Fruit fly (Drosophila melanogaster) whole organism, wandering third instar larva: ENCODE results near the gene Nop56.

Experiments used
- Abd-B ChIP-seq: fragments of >200 bp; optimal IDR thresholded peaks from 2 replicates; lab custom pipeline; 2017; ENCODE audit warnings: missing biosample characterization, missing genetic modification characterization
- CG32264 ChIP-seq: fragments of 200-800 bp; sonication (Bioruptor generic); optimal IDR thresholded peaks from 2 replicates; lab custom pipeline; 2016; ENCODE audit warnings: missing biosample characterization, missing genetic modification characterization
- CG9705 ChIP-seq: fragments of 200-800 bp; sonication (Bioruptor generic); optimal IDR thresholded peaks from 2 replicates; lab custom pipeline; 2018; ENCODE audit warnings: missing biosample characterization, mild to moderate bottlenecking, missing genetic modification characterization
- Dfd ChIP-seq: fragments of >200 bp; optimal IDR thresholded peaks from 2 replicates; lab custom pipeline; 2017; ENCODE audit warnings: missing biosample characterization, missing genetic modification characterization
- Dif ChIP-seq: fragments of 200-275, 200-300 bp; sonication (Bioruptor generic); optimal IDR thresholded peaks from 2 replicates; lab custom pipeline; 2018; ENCODE audit warnings: missing biosample characterization, missing genetic modification characterization; ENCODE audit not compliant: partially characterized antibody
- GATAd ChIP-seq: sonication (Bioruptor generic); optimal IDR thresholded peaks from 2 replicates; lab custom pipeline; 2016; ENCODE audit warnings: missing biosample characterization, missing genetic modification characterization
- Hnf4 ChIP-seq: fragments of 200-800 bp; sonication (Bioruptor generic); optimal IDR thresholded peaks from 2 replicates; lab custom pipeline; 2016; ENCODE audit warnings: missing biosample characterization, mild to moderate bottlenecking, missing genetic modification characterization
- Hr83 ChIP-seq: fragments of 200-300 bp; sonication (Bioruptor generic); optimal IDR thresholded peaks from 2 replicates; lab custom pipeline; 2016; ENCODE audit warnings: missing biosample characterization, mild to moderate bottlenecking, missing genetic modification characterization, moderate library complexity; ENCODE audit not compliant: poor library complexity, severe bottlenecking
- Jra ChIP-seq: sonication (Bioruptor generic); optimal IDR thresholded peaks from 2 replicates; lab custom pipeline; 2016; ENCODE audit warnings: missing biosample characterization, missing genetic modification characterization
- Mio ChIP-seq: sonication (Bioruptor generic); optimal IDR thresholded peaks from 2 replicates; lab custom pipeline; 2016; ENCODE audit warnings: missing biosample characterization, missing genetic modification characterization
- Myc ChIP-seq: fragments of >200 bp; optimal IDR thresholded peaks from 2 replicates; lab custom pipeline; 2017
- N ChIP-seq: fragments of >200 bp; optimal IDR thresholded peaks from 2 replicates; lab custom pipeline; 2018; ENCODE audit warnings: missing biosample characterization, missing external identifiers, missing genetic modification characterization
- Rel ChIP-seq, 2 experiments: fragments of 200-800 bp; sonication (Bioruptor generic) in 1 of 2; optimal IDR thresholded peaks; 2 replicates in 1 of 2; 3 replicates in 1 of 2; lab custom pipeline; 2016 to 2019; ENCODE audit warnings: mild to moderate bottlenecking in 2 of 2, missing biosample characterization in 2 of 2, missing genetic modification characterization in 2 of 2, moderate library complexity in 1 of 2
- Sp1 ChIP-seq: fragments of 200-800 bp; sonication (Bioruptor generic); optimal IDR thresholded peaks from 3 replicates; lab custom pipeline; 2019; ENCODE audit warnings: missing biosample characterization, mild to moderate bottlenecking, missing genetic modification characterization, moderate library complexity
- br ChIP-seq: fragments of 200-800 bp; sonication (Bioruptor generic); optimal IDR thresholded peaks from 2 replicates; lab custom pipeline; 2016; ENCODE audit warnings: missing biosample characterization, missing genetic modification characterization
- brk ChIP-seq: fragments of 200-800 bp; sonication (Bioruptor generic); optimal IDR thresholded peaks from 2 replicates; lab custom pipeline; 2016; ENCODE audit warnings: missing biosample characterization, mild to moderate bottlenecking, missing genetic modification characterization
- dl ChIP-seq, 2 experiments: fragments of 175-275, 200-275 bp in 1 of 2; fragments of 200-275 bp in 1 of 2; sonication (Bioruptor generic); optimal IDR thresholded peaks; lab custom pipeline; 2018; ENCODE audit warnings: mild to moderate bottlenecking in 2 of 2, missing biosample characterization in 2 of 2, missing genetic modification characterization in 2 of 2, moderate library complexity in 2 of 2; ENCODE audit not compliant: partially characterized antibody in 2 of 2, insufficient read depth in 1 of 2
- dsf ChIP-seq: sonication (Bioruptor generic); optimal IDR thresholded peaks from 2 replicates; lab custom pipeline; 2016; ENCODE audit warnings: missing biosample characterization, missing genetic modification characterization, borderline replicate concordance
- ey ChIP-seq: fragments of 200-800 bp; sonication (Bioruptor generic); optimal IDR thresholded peaks from 2 replicates; lab custom pipeline; 2016; ENCODE audit warnings: missing biosample characterization, missing genetic modification characterization
- fru ChIP-seq: fragments of 200-800 bp; sonication (Bioruptor generic); optimal IDR thresholded peaks from 3 replicates; lab custom pipeline; 2016; ENCODE audit warnings: missing biosample characterization, mild to moderate bottlenecking, missing genetic modification characterization
- h ChIP-seq: fragments of 200-800 bp; sonication (Bioruptor generic); optimal IDR thresholded peaks from 3 replicates; lab custom pipeline; 2016; ENCODE audit warnings: missing biosample characterization, mild to moderate bottlenecking, missing genetic modification characterization
- jim ChIP-seq: fragments of 175-275, 200-325 bp; sonication (Bioruptor generic); optimal IDR thresholded peaks from 2 replicates; lab custom pipeline; 2016; ENCODE audit warnings: missing biosample characterization, mild to moderate bottlenecking, missing genetic modification characterization
- lola ChIP-seq: fragments of >200 bp; optimal IDR thresholded peaks from 2 replicates; lab custom pipeline; 2017; ENCODE audit warnings: missing biosample characterization, missing genetic modification characterization
- psq ChIP-seq: fragments of 200-800 bp; sonication (Bioruptor generic); optimal IDR thresholded peaks from 3 replicates; lab custom pipeline; 2017; ENCODE audit warnings: missing biosample characterization, mild to moderate bottlenecking, missing genetic modification characterization, moderate library complexity
- rgr ChIP-seq: fragments of 200-800 bp; sonication (Bioruptor generic); optimal IDR thresholded peaks from 3 replicates; lab custom pipeline; 2016; ENCODE audit warnings: missing biosample characterization, mild to moderate bottlenecking, missing genetic modification characterization
- sage ChIP-seq: fragments of 200-800 bp; sonication (Bioruptor generic); optimal IDR thresholded peaks from 2 replicates; lab custom pipeline; 2016; ENCODE audit warnings: missing biosample characterization, mild to moderate bottlenecking, missing genetic modification characterization
- sv ChIP-seq: fragments of 200-800 bp; sonication (Bioruptor generic); optimal IDR thresholded peaks from 3 replicates; lab custom pipeline; 2016; ENCODE audit warnings: missing biosample characterization, missing genetic modification characterization
- tai ChIP-seq: sonication (Bioruptor generic); optimal IDR thresholded peaks from 2 replicates; lab custom pipeline; 2016; ENCODE audit warnings: missing biosample characterization, missing genetic modification characterization
- usp ChIP-seq: fragments of >200 bp; optimal IDR thresholded peaks from 2 replicates; lab custom pipeline; 2017; ENCODE audit warnings: missing biosample characterization, missing genetic modification characterization

Gene Nop56

DNA sequence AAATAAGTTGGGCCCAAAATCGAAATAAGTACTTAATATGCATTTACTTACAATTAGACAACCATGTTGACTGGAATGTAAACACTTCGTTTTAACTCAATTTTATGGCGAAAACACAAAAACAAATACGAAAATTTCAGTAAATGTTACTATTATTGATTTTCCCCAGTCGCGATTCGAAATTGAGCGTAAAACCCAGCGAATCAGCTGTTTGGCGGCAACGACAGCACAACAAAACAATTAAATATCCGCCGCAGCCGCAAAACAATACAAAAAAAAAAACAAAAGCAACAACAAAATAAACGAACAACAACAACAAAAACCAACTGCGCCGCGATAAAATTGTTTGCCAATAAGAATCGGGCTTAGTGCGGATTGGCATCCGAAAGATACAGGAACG is 31.3 kb downstream of the Nop56 start, which contains the start of the genes CAH8 and CG7059:
Gene CAH8 (minus strand): TSS at position 101 of the 400 bp plus-strand sequence.
Gene CG7059 (plus strand): TSS at position 167 of the 400 bp plus-strand sequence.
- TF ChIP-seq ey (GFP tag; lab: Kevin White, UChicago) (no peak), lola (GFP tag; lab: Kevin White, UChicago) (no peak), GATAd (no peak), Abd-B (GFP tag; lab: Kevin White, UChicago) (no peak), Jra (GFP tag; lab: Kevin White, UChicago) (no peak), Dif (no peak), Mio (no peak), tai (GFP tag; lab: Kevin White, UChicago) (no peak)

DNA sequence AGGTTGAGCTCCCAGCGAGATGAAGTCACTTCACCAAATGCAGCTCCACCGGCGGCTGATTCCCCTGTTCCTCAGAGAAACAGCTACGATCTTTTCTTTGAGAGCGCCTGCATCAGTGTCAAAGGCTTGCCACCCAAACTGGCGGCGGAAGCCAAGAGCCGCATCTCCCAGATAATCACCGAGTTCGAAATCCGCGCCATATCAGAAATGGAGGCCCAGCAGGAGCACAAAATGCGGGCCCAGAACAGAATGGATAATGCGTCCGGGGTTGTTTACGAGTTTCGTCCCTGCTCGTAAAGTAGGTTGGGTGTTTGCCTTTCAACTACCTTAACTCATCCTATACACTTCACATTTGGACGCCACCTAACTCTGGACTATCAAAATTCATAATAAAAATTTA is 39.1 kb downstream of the Nop56 start, which contains the start of gene Gpdh3:
Gene Gpdh3 (plus strand): TSS at position 301 of the 400 bp plus-strand sequence.
- TF ChIP-seq N (GFP tag; lab: Kevin White, UChicago) (no peak), h (no peak), rgr (no peak), brk (GFP tag; lab: Kevin White, UChicago) (no peak), Sp1 (no peak), dl (GFP tag; optimal IDR thresholded peaks at IDR 0.05; lab: Kevin White, UChicago; ENCODE audit: insufficient read depth in 1 of 2, partially characterized antibody in 2 of 2) (no peak), CG32264 (GFP tag; lab: Kevin White, UChicago) (no peak)

DNA sequence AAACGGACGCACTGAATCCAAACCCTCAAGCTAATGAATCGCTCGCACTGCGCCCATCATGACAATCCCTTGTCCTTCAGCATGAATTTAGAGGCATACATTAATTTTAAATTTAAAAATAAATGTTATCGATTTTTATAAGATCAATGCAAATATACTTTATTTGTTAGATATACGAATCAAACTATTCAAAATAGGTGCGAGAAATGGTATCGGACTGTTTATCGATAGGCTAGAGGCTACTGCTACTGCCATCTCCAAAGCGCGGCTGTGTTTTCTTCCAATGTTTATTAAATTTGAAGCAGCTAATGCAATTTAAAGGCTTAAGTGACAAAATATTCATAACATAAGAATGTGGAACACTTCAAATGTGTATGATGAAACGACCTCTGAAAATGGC is 39.8 kb downstream of the Nop56 start, which contains the start of gene CG43342:
Gene CG43342 (plus strand): TSS at position 264 of the 400 bp plus-strand sequence.
- TF ChIP-seq br (GFP tag; lab: Kevin White, UChicago) (no peak), fru (GFP tag; lab: Kevin White, UChicago) (no peak), Hnf4 (GFP tag; lab: Kevin White, UChicago) (no peak), brk (GFP tag; lab: Kevin White, UChicago) (no peak), tai (GFP tag; lab: Kevin White, UChicago) (no peak), sage (GFP tag; lab: Kevin White, UChicago) (no peak), GATAd (no peak), Sp1 (no peak), Rel (GFP tag; optimal IDR thresholded peaks at IDR 0.05; lab: Kevin White, UChicago) (no peak), Rel (tag; optimal IDR thresholded peaks at IDR 0.05; lab: Kevin White, UChicago) (no peak)

DNA sequence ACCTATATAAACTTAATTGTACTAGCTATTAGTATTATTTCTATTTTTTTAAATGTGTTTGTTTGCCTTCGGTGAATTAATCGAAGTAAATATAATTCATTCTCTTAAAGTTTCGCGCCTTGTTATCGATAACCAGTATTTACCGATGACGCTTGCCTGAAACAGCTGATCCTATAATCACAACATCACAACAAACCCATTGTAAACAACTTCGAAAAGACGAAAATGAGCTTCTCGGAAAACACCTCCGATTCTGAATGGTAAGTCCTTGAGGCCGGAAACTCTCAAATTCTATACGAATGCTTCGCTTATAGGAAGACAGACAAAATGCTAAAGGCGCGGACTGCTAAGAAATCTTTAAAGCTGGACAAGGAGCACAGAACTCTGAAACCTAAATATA is 40.9 kb downstream of the Nop56 start, which contains the start of gene CG34149:
Gene CG34149 (plus strand): TSS at position 187 of the 400 bp plus-strand sequence.
- TF ChIP-seq CG9705 (GFP tag; lab: Kevin White, UChicago) (no peak), dsf (GFP tag; lab: Kevin White, UChicago) (no peak), brk (GFP tag; lab: Kevin White, UChicago) (no peak), fru (GFP tag; lab: Kevin White, UChicago) (no peak), Dfd (no peak), Mio (no peak), Hr83 (no peak), sv (GFP tag; lab: Kevin White, UChicago) (no peak), jim (no peak), Myc (no peak), sage (GFP tag; lab: Kevin White, UChicago) (no peak), Jra (GFP tag; lab: Kevin White, UChicago) (no peak)

DNA sequence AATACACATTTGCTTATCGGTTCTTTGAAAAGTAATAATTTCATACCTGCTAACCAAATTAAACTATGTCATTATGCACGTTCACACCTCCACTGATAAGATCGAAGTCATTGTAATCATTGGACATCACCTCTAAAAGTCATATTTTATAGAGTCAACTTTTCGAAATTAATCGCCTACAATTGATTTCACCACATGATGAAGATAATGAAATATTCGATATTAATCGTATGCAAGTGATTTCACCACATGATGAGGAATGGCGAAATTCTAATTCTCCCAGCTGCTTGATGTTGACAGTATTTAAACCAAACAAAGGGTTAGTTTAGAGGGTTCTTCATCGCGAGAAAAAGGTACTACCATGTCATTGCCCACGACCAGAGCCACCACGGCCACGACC is 45.2 kb downstream of the Nop56 start, which contains the start of gene CG18596:
Gene CG18596 (plus strand): TSS at position 250 of the 400 bp plus-strand sequence.
- TF ChIP-seq usp (GFP tag; lab: Kevin White, UChicago) (no peak), psq (no peak), Myc (peak; percentile 77), Rel (GFP tag; optimal IDR thresholded peaks at IDR 0.05; lab: Kevin White, UChicago) (no peak), Rel (tag; optimal IDR thresholded peaks at IDR 0.05; lab: Kevin White, UChicago) (no peak)

DNA sequence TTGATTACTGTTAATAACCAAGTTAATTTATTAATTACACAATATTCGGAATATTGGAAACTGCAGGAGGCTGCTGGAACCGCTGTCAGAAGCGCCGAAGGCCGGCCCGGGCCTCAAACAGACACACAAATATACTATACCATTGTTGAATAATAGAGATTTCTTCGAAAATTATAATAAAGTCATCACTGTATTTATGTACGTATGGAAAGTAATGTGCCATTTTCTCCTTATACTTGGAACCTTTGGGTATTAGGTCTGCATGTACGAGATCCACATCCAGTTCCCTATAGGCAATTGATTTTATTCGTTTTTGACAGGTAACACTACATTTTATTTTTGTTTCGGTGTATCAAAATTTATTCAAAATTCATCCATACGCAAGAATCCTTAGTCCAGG is 48.3 kb downstream of the Nop56 start, which contains the start of gene CG7069:
Gene CG7069 (plus strand): TSS at position 301 of the 400 bp plus-strand sequence.
- no peak for TF ChIP-seq Sp1
